Worm (Caenorhabditis elegans) whole organism, L1 larva: Measurements from ENCODE around the gene epg-6.
A peak's percentile ranks its signal among the peaks of the same experiment; 100 is the strongest.

Source experiments
- C04F5.9 ChIP-seq: sonication (generic microtip); optimal IDR thresholded peaks from 2 replicates; lab custom pipeline; 2016; ENCODE audit warnings: missing genetic modification characterization, missing compliant biosample characterization
- F16B12.6 ChIP-seq: fragments of 150-350 bp; optimal IDR thresholded peaks from 2 replicates; lab custom pipeline; 2014; ENCODE audit warnings: missing biosample characterization, missing genetic modification characterization
- aha-1 ChIP-seq: fragments of 150-350 bp; optimal IDR thresholded peaks from 2 replicates; lab custom pipeline; 2014; ENCODE audit warnings: missing biosample characterization, missing genetic modification characterization
- aly-2 ChIP-seq: fragments of 150-350 bp; optimal IDR thresholded peaks from 2 replicates; lab custom pipeline; 2014; ENCODE audit warnings: missing biosample characterization, missing genetic modification characterization
- ama-1 ChIP-seq: fragments of 150-350 bp; optimal IDR thresholded peaks from 2 replicates; lab custom pipeline; 2014
- blmp-1 ChIP-seq: fragments of 150-350 bp; optimal IDR thresholded peaks from 2 replicates; lab custom pipeline; 2014; ENCODE audit warnings: missing biosample characterization, missing genetic modification characterization
- ceh-82 ChIP-seq, 3 experiments: fragments of 150-350 bp in 1 of 3; sonication (generic microtip) in 2 of 3; optimal IDR thresholded peaks; 2 replicates each; lab custom pipeline; 2014 to 2017; ENCODE audit warnings: missing biosample characterization in 3 of 3, missing genetic modification characterization in 3 of 3
- ceh-90 ChIP-seq: sonication (generic microtip); optimal IDR thresholded peaks from 2 replicates; lab custom pipeline; 2016; ENCODE audit warnings: missing genetic modification characterization, missing compliant biosample characterization
- dpl-1 ChIP-seq, 3 experiments: fragments of 150-350 bp in 2 of 3; sonication (generic microtip) in 1 of 3; optimal IDR thresholded peaks; 2 replicates each; lab custom pipeline; 2014 to 2017; ENCODE audit warnings: missing biosample characterization in 3 of 3, missing genetic modification characterization in 3 of 3, missing genetic modification reagents in 3 of 3
- efl-1 ChIP-seq, 4 experiments: fragments of 150-350 bp; optimal IDR thresholded peaks in 3 of 4; peaks in 1 of 4; 1 replicate in 1 of 4; 2 replicates in 3 of 4; lab custom pipeline; 2014; ENCODE audit warnings: missing biosample characterization in 2 of 4, missing genetic modification characterization in 2 of 4, missing genetic modification reagents in 2 of 4
- elt-2 ChIP-seq: sonication (generic microtip); optimal IDR thresholded peaks from 2 replicates; lab custom pipeline; 2016; ENCODE audit warnings: missing genetic modification characterization, mild to moderate bottlenecking, inconsistent platforms, missing compliant biosample characterization, missing genetic modification reagents
- elt-3 ChIP-seq, 6 experiments: fragments of 150-350 bp in 1 of 6; sonication (generic microtip); optimal IDR thresholded peaks; 2 replicates each; lab custom pipeline; 2017 to 2018; ENCODE audit warnings: missing biosample characterization in 6 of 6, missing genetic modification characterization in 6 of 6, inconsistent platforms in 1 of 6
- ets-5 ChIP-seq: fragments of 200-800 bp; sonication (Bioruptor generic); IDR thresholded peaks from 2 replicates; pipeline ENCODE4 v1.3.6; 2022; ENCODE audit warnings: missing genetic modification characterization, missing compliant biosample characterization
- fkh-10 ChIP-seq: sonication (generic microtip); optimal IDR thresholded peaks from 2 replicates; lab custom pipeline; 2017; ENCODE audit warnings: missing biosample characterization, missing genetic modification reagents, missing genetic modification characterization
- fkh-4 ChIP-seq: sonication (generic microtip); optimal IDR thresholded peaks from 2 replicates; lab custom pipeline; 2016; ENCODE audit warnings: missing compliant biosample characterization, missing genetic modification characterization, borderline replicate concordance
- grh-1 ChIP-seq: fragments of 200-800 bp; sonication (Bioruptor generic); IDR thresholded peaks from 2 replicates; pipeline ENCODE4 v1.3.6; 2022; ENCODE audit warnings: missing genetic modification reagents, missing genetic modification characterization, missing compliant biosample characterization
- hpl-2 ChIP-seq: fragments of 150-350 bp; optimal IDR thresholded peaks from 2 replicates; lab custom pipeline; 2014; ENCODE audit warnings: missing biosample characterization, missing genetic modification reagents, missing genetic modification characterization
- isw-1 ChIP-seq: fragments of 200-800 bp; sonication (Bioruptor generic); IDR thresholded peaks from 2 replicates; pipeline ENCODE4 v1.3.6; 2022; ENCODE audit warnings: missing genetic modification characterization, missing compliant biosample characterization
- lin-13 ChIP-seq: fragments of 150-350 bp; optimal IDR thresholded peaks from 2 replicates; lab custom pipeline; 2014; ENCODE audit warnings: missing biosample characterization, missing genetic modification reagents, missing genetic modification characterization
- lin-15B ChIP-seq: fragments of 150-350 bp; sonication (generic microtip); optimal IDR thresholded peaks from 3 replicates; lab custom pipeline; 2014; ENCODE audit warnings: missing biosample characterization, missing genetic modification characterization
- lin-35 ChIP-seq, 2 experiments: fragments of 150-350 bp; optimal IDR thresholded peaks; 2 replicates each; lab custom pipeline; 2014; ENCODE audit warnings: missing biosample characterization in 2 of 2, missing genetic modification characterization in 2 of 2, missing genetic modification reagents in 2 of 2
- lir-3 ChIP-seq: sonication (generic microtip); optimal IDR thresholded peaks from 2 replicates; lab custom pipeline; 2016; ENCODE audit warnings: mild to moderate bottlenecking, missing genetic modification characterization, moderate library complexity, missing compliant biosample characterization; ENCODE audit not compliant: poor library complexity
- lsy-2 ChIP-seq, 2 experiments: fragments of 150-350 bp; optimal IDR thresholded peaks; 2 replicates each; lab custom pipeline; 2014; ENCODE audit warnings: missing biosample characterization in 2 of 2, missing genetic modification characterization in 2 of 2
- mab-9 ChIP-seq: fragments of 200-800 bp; sonication (Bioruptor generic); IDR thresholded peaks from 2 replicates; pipeline ENCODE4 v1.3.6; 2022; ENCODE audit warnings: missing genetic modification reagents, missing genetic modification characterization, missing compliant biosample characterization
- mef-2 ChIP-seq: fragments of 150-350 bp; optimal IDR thresholded peaks from 2 replicates; lab custom pipeline; 2014; ENCODE audit warnings: missing biosample characterization, missing genetic modification characterization
- nhr-47 ChIP-seq: sonication (generic microtip); optimal IDR thresholded peaks from 2 replicates; lab custom pipeline; 2016; ENCODE audit warnings: mild to moderate bottlenecking, missing genetic modification characterization, moderate library complexity, missing compliant biosample characterization
- nhr-76 ChIP-seq: sonication (generic microtip); optimal IDR thresholded peaks from 2 replicates; lab custom pipeline; 2017; ENCODE audit warnings: missing biosample characterization, missing genetic modification characterization
- nhr-77 ChIP-seq: fragments of 150-350 bp; optimal IDR thresholded peaks from 2 replicates; lab custom pipeline; 2014; ENCODE audit warnings: missing biosample characterization, missing genetic modification characterization
- nhr-84 ChIP-seq: sonication (generic microtip); optimal IDR thresholded peaks from 2 replicates; lab custom pipeline; 2017; ENCODE audit warnings: missing biosample characterization, missing genetic modification characterization
- nhr-85 ChIP-seq: sonication (generic microtip); peaks from one replicate; lab custom pipeline; 2016; ENCODE audit warnings: missing genetic modification characterization, inconsistent platforms, missing compliant biosample characterization
- pag-3 ChIP-seq: sonication (generic microtip); optimal IDR thresholded peaks from 2 replicates; lab custom pipeline; 2017; ENCODE audit warnings: missing genetic modification characterization, mild to moderate bottlenecking, missing compliant biosample characterization, antibody characterized with exemption, borderline replicate concordance; ENCODE audit not compliant: insufficient read depth
- pax-3 ChIP-seq: fragments of 200-800 bp; sonication (Bioruptor generic); optimal IDR thresholded peaks from 2 replicates; lab custom pipeline; 2018; ENCODE audit warnings: mild to moderate bottlenecking, missing genetic modification characterization, moderate library complexity, missing compliant biosample characterization
- skn-1 ChIP-seq: fragments of 150-350 bp; optimal IDR thresholded peaks from 2 replicates; lab custom pipeline; 2014; ENCODE audit warnings: missing biosample characterization, missing genetic modification characterization
- snpc-4 ChIP-seq: fragments of 150-350 bp; optimal IDR thresholded peaks from 2 replicates; lab custom pipeline; 2014; ENCODE audit warnings: missing biosample characterization, missing genetic modification characterization
- snu-23 ChIP-seq: sonication (generic microtip); optimal IDR thresholded peaks from 2 replicates; lab custom pipeline; 2016; ENCODE audit warnings: missing genetic modification characterization, missing compliant biosample characterization
- sox-4 ChIP-seq: sonication (generic microtip); optimal IDR thresholded peaks from 2 replicates; lab custom pipeline; 2016; ENCODE audit warnings: missing genetic modification characterization, missing compliant biosample characterization
- sup-37 ChIP-seq: fragments of 200-800 bp; sonication (Bioruptor generic); optimal IDR thresholded peaks from 2 replicates; lab custom pipeline; 2018; ENCODE audit warnings: mild to moderate bottlenecking, missing genetic modification characterization, missing compliant biosample characterization
- swsn-7 ChIP-seq: sonication (generic microtip); optimal IDR thresholded peaks from 2 replicates; lab custom pipeline; 2016; ENCODE audit warnings: missing genetic modification characterization, missing compliant biosample characterization
- tbx-2 ChIP-seq: sonication (generic microtip); optimal IDR thresholded peaks from 2 replicates; lab custom pipeline; 2016; ENCODE audit warnings: missing genetic modification characterization, missing compliant biosample characterization
- unc-130 ChIP-seq: fragments of 150-350 bp; optimal IDR thresholded peaks from 2 replicates; lab custom pipeline; 2017; ENCODE audit warnings: missing biosample characterization, missing genetic modification characterization, inconsistent platforms
- unc-62 ChIP-seq: fragments of 150-350 bp; optimal IDR thresholded peaks from 2 replicates; lab custom pipeline; 2014; ENCODE audit warnings: missing biosample characterization, missing genetic modification reagents, missing genetic modification characterization
- unc-86 ChIP-seq: sonication (generic microtip); optimal IDR thresholded peaks from 2 replicates; lab custom pipeline; 2016; ENCODE audit warnings: missing genetic modification characterization, missing compliant biosample characterization
- vab-15 ChIP-seq: sonication (generic microtip); optimal IDR thresholded peaks from 2 replicates; lab custom pipeline; 2017; ENCODE audit warnings: missing genotype, mild to moderate bottlenecking, missing genetic modification characterization, missing compliant biosample characterization
- xbp-1 ChIP-seq: sonication (generic microtip); optimal IDR thresholded peaks from 2 replicates; lab custom pipeline; 2016; ENCODE audit warnings: missing genetic modification characterization, missing compliant biosample characterization
- ztf-11 ChIP-seq, 2 experiments: sonication (generic microtip); optimal IDR thresholded peaks; 2 replicates each; lab custom pipeline; 2016 to 2017; ENCODE audit warnings: missing genetic modification characterization in 2 of 2, missing biosample characterization in 1 of 2, missing compliant biosample characterization in 1 of 2

epg-6 gene

ce11 chrIII:10600138-10600626, at the start of gene epg-6:
Gene epg-6, minus strand, starts transcription at chrIII:10600188.
- TF ChIP-seq nhr-77 (tag; lab: Kevin White, UChicago) = no peak
- no peak for TF ChIP-seq ama-1
- no peak for TF ChIP-seq vab-15
- TF ChIP-seq C04F5.9 = no peak
- no peak for TF ChIP-seq ets-5 (GFP tag; lab: Robert Waterston, UW)

- no peak for TF ChIP-seq nhr-84 (tag; lab: Kevin White, UChicago)
- TF ChIP-seq ztf-11 (tag; optimal IDR thresholded peaks at IDR 0.05; lab: Kevin White, UChicago) = no peak
- no peak for TF ChIP-seq sox-4 (tag; lab: Kevin White, UChicago)
- no peak for TF ChIP-seq efl-1 (optimal IDR thresholded peaks at IDR 0.05; lab: Kevin White, UChicago)
- no peak for TF ChIP-seq efl-1 (GFP tag; optimal IDR thresholded peaks at IDR 0.05 in 1 of 2; lab: Kevin White, UChicago)
- no peak for TF ChIP-seq isw-1
- TF ChIP-seq unc-62 (GFP tag; lab: Kevin White, UChicago) = no peak
- TF ChIP-seq lin-13 (GFP tag; lab: Kevin White, UChicago) = no peak
- no peak for TF ChIP-seq elt-2 (tag; lab: Kevin White, UChicago)
- no peak for TF ChIP-seq ceh-82 (tag; optimal IDR thresholded peaks at IDR 0.05; lab: Kevin White, UChicago)
- TF ChIP-seq ceh-90 (tag; lab: Kevin White, UChicago) = no peak
- no peak for TF ChIP-seq pag-3 (tag; lab: Kevin White, UChicago)
- no peak for TF ChIP-seq blmp-1 (tag; lab: Kevin White, UChicago)
- no peak for TF ChIP-seq fkh-4
- no peak for TF ChIP-seq lin-15B
- no peak for TF ChIP-seq hpl-2 (GFP tag; lab: Kevin White, UChicago)
Observed at ce11 chrIII:10649219-10649618, 49.2 kb upstream of the epg-6 start, which contains the start of gene emg-1. Gene emg-1, plus strand, starts transcription at chrIII:10649519.

ce11 chrIII:10646094-10646493, 46.1 kb upstream of the epg-6 start, which contains the start of gene orc-4:
Gene orc-4, plus strand, starts transcription at chrIII:10646170.
- peak; percentile 34 for TF ChIP-seq F16B12.6 (tag; lab: Kevin White, UChicago)
- TF ChIP-seq lin-35 (GFP tag; optimal IDR thresholded peaks at IDR 0.05; lab: Kevin White, UChicago) = peak; percentile 34 to 46
- no peak for TF ChIP-seq grh-1 (GFP tag; lab: Robert Waterston, UW)
- TF ChIP-seq unc-130 (tag; lab: Kevin White, UChicago) = no peak
- TF ChIP-seq nhr-85 (tag; lab: Kevin White, UChicago) = no peak
- TF ChIP-seq mab-9 = no peak
- no peak for TF ChIP-seq xbp-1 (tag; lab: Kevin White, UChicago)
- peak; percentile 20 to 54 (median 38) for TF ChIP-seq dpl-1 (GFP tag; optimal IDR thresholded peaks at IDR 0.05; lab: Kevin White, UChicago)
- peak; percentile 21 for TF ChIP-seq blmp-1 (tag; lab: Kevin White, UChicago)
- TF ChIP-seq aly-2 = no peak
- peak; percentile 15 to 33 for TF ChIP-seq efl-1 (optimal IDR thresholded peaks at IDR 0.05; lab: Kevin White, UChicago)
- peak; percentile 7 to 33 for TF ChIP-seq efl-1 (GFP tag; optimal IDR thresholded peaks at IDR 0.05 in 1 of 2; lab: Kevin White, UChicago)
- no peak for TF ChIP-seq ama-1
- TF ChIP-seq hpl-2 (GFP tag; lab: Kevin White, UChicago) = no peak
- TF ChIP-seq lsy-2 (tag; optimal IDR thresholded peaks at IDR 0.05; lab: Kevin White, UChicago) = peak; percentile 5 to 69
- no peak for TF ChIP-seq mef-2 (tag; lab: Kevin White, UChicago)
- no peak for TF ChIP-seq sup-37 (GFP tag; lab: Kevin White, UChicago)
- TF ChIP-seq, all 84 proteins: peak for 6

ce11 chrIII:10642781-10643180, 42.8 kb upstream of the epg-6 start, which contains the start of the genes dhs-11 and orc-1:
Gene dhs-11, minus strand, starts transcription at chrIII:10642865.
Gene orc-1, plus strand, starts transcription at chrIII:10643129.
- peak; percentile 88 to 95 for TF ChIP-seq lin-35 (GFP tag; optimal IDR thresholded peaks at IDR 0.05; lab: Kevin White, UChicago)
- peak in 1 of 6 experiments; percentile 75 for TF ChIP-seq elt-3 (tag; optimal IDR thresholded peaks at IDR 0.05; lab: Kevin White, UChicago)
- peak; percentile 30 for TF ChIP-seq skn-1 (tag; lab: Kevin White, UChicago)
- no peak for TF ChIP-seq aha-1
- TF ChIP-seq unc-62 (GFP tag; lab: Kevin White, UChicago) = no peak
- TF ChIP-seq aly-2 = no peak
- peak; percentile 54 for TF ChIP-seq tbx-2 (tag; lab: Kevin White, UChicago)
- TF ChIP-seq mef-2 (tag; lab: Kevin White, UChicago) = no peak
- TF ChIP-seq pax-3 (tag; lab: Kevin White, UChicago) = no peak
- TF ChIP-seq sox-4 (tag; lab: Kevin White, UChicago) = no peak
- no peak for TF ChIP-seq fkh-10 (GFP tag; lab: Kevin White, UChicago)
- peak; percentile 72 for TF ChIP-seq snu-23 (GFP tag; lab: Kevin White, UChicago)
- TF ChIP-seq snpc-4 (tag; lab: Kevin White, UChicago) = peak; percentile 22
- no peak for TF ChIP-seq unc-86 (tag; lab: Kevin White, UChicago)
- TF ChIP-seq swsn-7 (tag; lab: Kevin White, UChicago) = peak; percentile 42
- TF ChIP-seq ztf-11 (tag; optimal IDR thresholded peaks at IDR 0.05; lab: Kevin White, UChicago) = no peak
- no peak for TF ChIP-seq lir-3 (tag; lab: Kevin White, UChicago)
- TF ChIP-seq fkh-4 = no peak
- peak; percentile 62 to 91 for TF ChIP-seq efl-1 (optimal IDR thresholded peaks at IDR 0.05; lab: Kevin White, UChicago)
- TF ChIP-seq efl-1 (GFP tag; optimal IDR thresholded peaks at IDR 0.05 in 1 of 2; lab: Kevin White, UChicago) = peak; percentile 91 to 99
- no peak for TF ChIP-seq nhr-76
- TF ChIP-seq ceh-90 (tag; lab: Kevin White, UChicago) = no peak
- no peak for TF ChIP-seq nhr-77 (tag; lab: Kevin White, UChicago)
- TF ChIP-seq nhr-47 (tag; lab: Kevin White, UChicago) = peak; percentile 52
